Fruit fly (Drosophila melanogaster) whole organism, larva: ENCODE results near the gene CG17906.

ENCODE experiments used
- noc ChIP-seq: fragments of 200-800 bp; sonication (Bioruptor generic); optimal IDR thresholded peaks from 3 replicates; lab custom pipeline; 2019; ENCODE audit warnings: missing biosample characterization, mild to moderate bottlenecking, missing genetic modification characterization, moderate library complexity

Gene CG17906

DNA sequence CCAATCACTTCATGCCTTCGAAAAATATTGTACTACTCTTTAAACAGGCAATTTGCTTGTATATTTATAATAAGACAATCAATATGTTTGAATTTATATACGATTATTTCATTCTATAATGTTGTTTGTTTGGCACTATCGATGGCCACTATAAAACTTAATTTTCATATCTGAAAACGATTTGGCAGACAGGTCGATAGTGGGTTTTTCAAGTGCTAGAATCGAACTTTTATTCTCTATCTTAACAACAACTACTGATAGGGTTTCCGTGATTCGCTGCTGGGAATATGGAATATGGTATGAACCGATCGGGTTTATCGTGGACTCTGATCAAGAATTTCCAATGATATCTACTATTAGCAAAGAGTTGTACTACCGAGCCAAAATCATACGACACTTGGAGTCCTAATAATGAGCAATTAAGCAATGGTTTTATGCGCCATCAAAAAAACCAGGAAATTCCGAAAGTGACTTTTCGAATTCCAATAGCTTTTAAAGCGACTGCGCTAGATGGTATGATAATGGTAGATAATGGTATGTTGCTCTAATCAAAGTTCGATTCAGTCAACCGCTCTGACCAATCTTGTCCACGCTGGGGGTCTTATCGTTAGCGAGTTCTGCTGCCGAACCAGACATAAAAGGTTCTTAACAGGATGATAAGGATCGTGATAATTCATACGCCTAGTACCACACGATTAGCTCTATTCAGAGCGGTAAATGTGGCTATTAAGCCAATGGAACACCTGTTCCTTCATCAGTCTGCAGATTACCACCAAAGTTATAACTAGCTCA lies at the start of gene CG17906:
TSS of gene CG17906 (plus strand) at position 742 of the 792 bp plus-strand sequence.
- peak; percentile 82 for TF ChIP-seq noc (tag; lab: Kevin White, UChicago)

DNA sequence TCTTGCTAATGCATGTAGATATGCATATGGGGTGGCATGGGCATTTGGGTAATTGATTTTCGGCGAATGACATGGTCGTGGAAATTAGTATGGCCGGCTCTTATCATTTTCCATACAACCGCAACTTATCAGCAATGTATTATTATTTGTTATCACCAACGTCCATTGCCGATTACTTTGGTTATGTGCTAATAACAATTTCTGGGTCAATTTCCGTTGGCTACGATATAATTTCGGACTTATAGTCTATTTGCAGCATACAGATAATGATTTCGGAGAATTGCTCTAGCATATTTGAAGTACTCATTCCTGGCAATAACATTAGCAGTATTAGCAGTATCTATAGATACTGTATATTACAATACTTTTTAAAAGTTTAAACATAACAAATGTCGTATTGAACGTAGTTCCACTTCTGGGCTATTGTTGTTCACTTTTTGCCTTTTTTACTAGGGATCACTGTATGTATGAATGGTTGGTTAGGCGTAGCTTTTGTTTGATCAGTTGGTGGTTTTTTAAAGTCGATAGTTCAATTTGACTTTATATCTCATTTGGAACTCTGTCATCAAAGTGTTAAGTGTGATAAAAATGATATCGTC lies 47.4 kb upstream of the CG17906 start, which contains the start of gene CG46397:
TSS of gene CG46397 (plus strand) at position 549 of the 599 bp plus-strand sequence.
- TF ChIP-seq noc (tag; lab: Kevin White, UChicago) = peak; percentile 8

dm6 chr2L:8947989-8948388 lies 46.2 kb upstream of the CG17906 start:
- TF ChIP-seq noc (tag; lab: Kevin White, UChicago) = peak; percentile 11

DNA sequence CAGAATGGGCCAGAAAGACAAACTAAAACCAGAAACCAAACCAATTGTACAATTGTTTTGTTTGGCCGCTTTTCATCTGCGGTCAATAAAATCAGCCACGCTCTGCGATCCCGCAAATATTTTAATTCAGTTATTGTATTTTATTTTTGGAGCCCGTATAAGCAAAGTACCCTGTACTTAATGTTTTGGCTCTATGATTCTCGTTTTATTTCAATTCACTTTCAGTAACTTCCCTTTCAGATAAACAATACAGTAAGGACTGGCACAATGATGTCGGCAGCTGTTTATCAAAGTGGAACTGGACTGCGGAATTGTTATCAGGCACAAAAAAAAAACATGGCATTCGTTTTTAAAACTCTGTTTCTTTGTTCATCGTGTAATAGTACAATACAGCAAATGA lies 45.5 kb upstream of the CG17906 start:
- peak; percentile 29 for TF ChIP-seq noc (tag; lab: Kevin White, UChicago)

- TF ChIP-seq noc (tag; lab: Kevin White, UChicago) = no peak
Measured at dm6 chr2L:8949919-8950722, 44.1 kb upstream of the CG17906 start.

DNA sequence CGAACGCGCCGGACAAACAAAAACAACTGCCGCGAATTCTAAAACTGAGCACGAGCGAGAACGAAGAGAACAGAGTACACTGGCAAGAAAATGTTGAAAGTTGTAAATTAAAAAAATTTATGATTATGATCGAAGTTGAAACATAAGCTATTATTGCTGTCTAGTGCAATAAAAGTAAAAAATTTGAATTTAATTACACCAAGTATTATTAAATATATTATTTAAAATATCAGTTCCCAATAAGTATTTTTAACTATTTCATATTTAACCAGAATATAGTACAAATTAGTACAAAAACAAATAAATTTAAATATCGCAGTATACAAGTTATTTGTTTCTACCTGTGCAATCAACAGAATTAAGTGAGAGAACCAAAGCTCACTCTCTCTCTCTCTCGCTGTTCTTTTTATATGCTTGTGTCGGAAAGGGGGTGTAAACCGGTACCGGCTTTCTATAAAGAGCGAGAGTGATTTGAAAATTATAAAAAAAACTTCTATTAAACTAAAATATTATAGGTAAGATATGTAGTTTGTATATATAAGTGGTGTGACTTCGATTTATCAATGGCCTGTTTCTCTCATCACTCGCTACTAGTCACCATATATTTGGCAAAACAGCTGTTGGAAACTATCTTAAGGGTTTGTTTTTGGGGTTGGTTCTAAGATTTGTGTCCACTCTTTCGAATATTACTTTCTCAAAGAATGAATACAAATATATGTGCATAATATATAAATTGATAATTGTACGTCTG lies 42.8 kb upstream of the CG17906 start, which contains the start of gene C1GalTA:
TSS of gene C1GalTA (minus strand) at position 33 of the 751 bp plus-strand sequence.
- peak; percentile 99 for TF ChIP-seq noc (tag; lab: Kevin White, UChicago)

dm6 chr2L:8952194-8953037 lies 41.8 kb upstream of the CG17906 start:
- TF ChIP-seq noc (tag; lab: Kevin White, UChicago) = peak; percentile 87

dm6 chr2L:8955597-8956335 lies 38.4 kb upstream of the CG17906 start:
- TF ChIP-seq noc (tag; lab: Kevin White, UChicago) = peak; percentile 57

dm6 chr2L:8956336-8956726 lies 37.9 kb upstream of the CG17906 start:
- TF ChIP-seq noc (tag; lab: Kevin White, UChicago) = peak; percentile 1

- no peak for TF ChIP-seq noc (tag; lab: Kevin White, UChicago)
Measured at dm6 chr2L:8957152-8957551, 37.0 kb upstream of the CG17906 start.

dm6 chr2L:8958046-8958497 lies 36.1 kb upstream of the CG17906 start:
- TF ChIP-seq noc (tag; lab: Kevin White, UChicago) = peak; percentile 76

DNA sequence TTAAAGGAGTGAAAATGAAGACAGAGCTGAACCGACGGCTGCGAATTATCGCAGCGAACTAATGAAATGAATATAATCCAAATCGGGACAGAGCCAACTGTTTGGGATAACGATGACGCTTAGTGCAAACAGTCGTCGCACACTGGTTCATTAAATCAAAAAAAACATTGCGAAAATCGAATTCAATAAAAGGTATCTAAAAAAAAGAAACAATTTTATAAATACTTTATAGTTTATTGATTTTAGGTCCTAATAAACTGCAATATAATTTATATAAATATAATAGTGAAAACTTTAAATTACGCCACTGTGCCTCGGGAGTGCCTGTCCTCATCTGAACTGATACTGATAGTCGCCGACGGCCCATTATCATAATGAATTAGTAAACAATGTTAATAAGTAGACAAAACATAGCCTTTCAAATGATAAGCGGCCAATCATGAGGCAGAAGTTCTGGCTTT lies 35.2 kb upstream of the CG17906 start, which contains the start of gene CG31886:
TSS of gene CG31886 (minus strand) at position 51 of the 461 bp plus-strand sequence.
- peak; percentile 85 for TF ChIP-seq noc (tag; lab: Kevin White, UChicago)

DNA sequence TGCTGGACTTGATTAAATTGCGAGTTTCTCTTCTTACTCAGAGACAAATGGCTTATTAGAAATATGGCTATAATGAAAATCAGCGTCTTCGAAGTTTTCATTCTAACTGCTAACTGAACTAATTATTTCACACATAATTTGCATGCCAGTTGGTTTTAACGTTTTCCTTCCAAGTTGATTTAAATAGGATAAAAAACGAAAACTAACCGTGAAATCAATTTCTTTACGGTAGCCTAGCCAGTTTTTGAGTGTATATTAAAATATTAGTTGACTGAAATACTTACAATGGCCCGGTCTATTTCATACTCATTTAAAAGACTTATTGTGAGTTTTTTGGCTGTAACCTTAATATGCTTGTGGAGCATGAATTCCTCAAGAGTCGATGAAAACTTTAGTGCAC lies 31.9 kb upstream of the CG17906 start, which contains the start of the genes CG9525 and CG32985:
TSS of gene CG9525 (minus strand) at position 101 of the 400 bp plus-strand sequence.
TSS of gene CG32985 (plus strand) at position 280 of the 400 bp plus-strand sequence.
- no peak for TF ChIP-seq noc (tag; lab: Kevin White, UChicago)
